Fruit fly (Drosophila melanogaster) whole organism, adult: Measurements from ENCODE around the gene Plzf.

Source experiments
- CG11617 ChIP-seq: fragments of 200-800 bp; sonication (Bioruptor generic); optimal IDR thresholded peaks from 2 replicates; lab custom pipeline; 2017; ENCODE audit warnings: mild to moderate bottlenecking, missing biosample characterization, missing genetic modification reagents, missing genetic modification characterization
- CG12768 ChIP-seq: fragments of 200-800 bp; sonication (Bioruptor generic); optimal IDR thresholded peaks from 2 replicates; lab custom pipeline; 2017; ENCODE audit warnings: missing biosample characterization, missing genetic modification characterization, mild to moderate bottlenecking, moderate library complexity, missing genetic modification reagents
- CG14711 ChIP-seq: fragments of 200-800 bp; sonication (Bioruptor generic); optimal IDR thresholded peaks from 2 replicates; lab custom pipeline; 2018; ENCODE audit warnings: missing biosample characterization, mild to moderate bottlenecking, missing genetic modification characterization, moderate library complexity
- CG1620 ChIP-seq: fragments of 200-800 bp; sonication (Bioruptor generic); optimal IDR thresholded peaks from 2 replicates; lab custom pipeline; 2016; ENCODE audit warnings: missing biosample characterization, missing genetic modification characterization
- CG33017 ChIP-seq: fragments of 200-800 bp; sonication (Bioruptor generic); optimal IDR thresholded peaks from 2 replicates; lab custom pipeline; 2018; ENCODE audit warnings: missing biosample characterization, mild to moderate bottlenecking, missing genetic modification characterization, moderate library complexity
- CG5204 ChIP-seq: fragments of 200-800 bp; sonication (Bioruptor generic); optimal IDR thresholded peaks from 2 replicates; lab custom pipeline; 2016; ENCODE audit warnings: missing biosample characterization, missing genetic modification characterization
- CG7045 ChIP-seq: fragments of 200-800 bp; sonication (Bioruptor generic); optimal IDR thresholded peaks from 2 replicates; lab custom pipeline; 2017; ENCODE audit warnings: missing biosample characterization, mild to moderate bottlenecking, missing genetic modification characterization
- CG7101 ChIP-seq: fragments of 200-800 bp; sonication (Bioruptor generic); optimal IDR thresholded peaks from 2 replicates; lab custom pipeline; 2018; ENCODE audit warnings: missing biosample characterization, mild to moderate bottlenecking, missing genetic modification characterization, moderate library complexity
- Clk ChIP-seq: fragments of 200-800 bp; sonication (Bioruptor generic); optimal IDR thresholded peaks from 2 replicates; lab custom pipeline; 2017; ENCODE audit warnings: missing biosample characterization, missing genetic modification characterization
- Crg-1 ChIP-seq: fragments of 200-800 bp; sonication (Bioruptor generic); optimal IDR thresholded peaks from 2 replicates; lab custom pipeline; 2016; ENCODE audit warnings: missing biosample characterization, missing genetic modification characterization
- Hr96 ChIP-seq: fragments of 200-800 bp; sonication (Bioruptor generic); optimal IDR thresholded peaks from 2 replicates; lab custom pipeline; 2016; ENCODE audit warnings: missing biosample characterization, missing genetic modification characterization
- Mnt ChIP-seq: fragments of 200-800 bp; sonication (Bioruptor generic); optimal IDR thresholded peaks from 2 replicates; lab custom pipeline; 2016; ENCODE audit warnings: missing biosample characterization, mild to moderate bottlenecking, missing genetic modification characterization
- bab1 ChIP-seq: fragments of 200-800 bp; sonication (Bioruptor generic); optimal IDR thresholded peaks from 3 replicates; lab custom pipeline; 2019; ENCODE audit warnings: missing biosample characterization, mild to moderate bottlenecking, missing genetic modification characterization, moderate library complexity
- cic ChIP-seq: fragments of 200-800 bp; sonication (Bioruptor generic); optimal IDR thresholded peaks from 2 replicates; lab custom pipeline; 2017; ENCODE audit warnings: missing biosample characterization, mild to moderate bottlenecking, missing genetic modification characterization, moderate library complexity
- cnc ChIP-seq, 2 experiments: fragments of >200 bp; optimal IDR thresholded peaks; 2 replicates each; lab custom pipeline; 2017
- kay ChIP-seq: fragments of 200-800 bp; sonication (Bioruptor generic); peaks from one replicate; lab custom pipeline; 2016; ENCODE audit warnings: missing biosample characterization, missing genetic modification characterization, borderline replicate concordance
- ovo ChIP-seq: fragments of 200-800 bp; sonication (Bioruptor generic); optimal IDR thresholded peaks from 2 replicates; lab custom pipeline; 2016; ENCODE audit warnings: missing biosample characterization, missing genetic modification characterization
- pad ChIP-seq: fragments of 200-800 bp; sonication (Bioruptor generic); optimal IDR thresholded peaks from 3 replicates; lab custom pipeline; 2017; ENCODE audit warnings: missing biosample characterization, missing genetic modification characterization, mild to moderate bottlenecking, moderate library complexity, missing genetic modification reagents
- tj ChIP-seq: fragments of 200-800 bp; sonication (Bioruptor generic); optimal IDR thresholded peaks from 3 replicates; lab custom pipeline; 2017; ENCODE audit warnings: missing biosample characterization, mild to moderate bottlenecking, missing genetic modification characterization, moderate library complexity
- toe ChIP-seq: fragments of 200-800 bp; sonication (Bioruptor generic); optimal IDR thresholded peaks from 2 replicates; lab custom pipeline; 2016; ENCODE audit warnings: missing biosample characterization, missing genetic modification characterization

The Plzf gene

dm6 chr2L:12010877-12011666, 37.6 kb downstream of the Plzf start:
- TF ChIP-seq CG11617 (GFP tag; lab: Kevin White, UChicago), result peak; percentile 88
- peak; percentile 81 for TF ChIP-seq bab1 (GFP tag; lab: Kevin White, UChicago)
- TF ChIP-seq toe (GFP tag; lab: Kevin White, UChicago), result peak; percentile 88
- peak; percentile 94 for TF ChIP-seq CG33017
- TF ChIP-seq CG7045, result peak; percentile 89
- TF ChIP-seq cnc (optimal IDR thresholded peaks at IDR 0.05; lab: Kevin White, UChicago), result peak; percentile 81 to 82
- TF ChIP-seq Mnt (GFP tag; lab: Kevin White, UChicago), result peak; percentile 66
- peak; percentile 33 for TF ChIP-seq cic (GFP tag; lab: Kevin White, UChicago)
- peak; percentile 85 for TF ChIP-seq CG12768 (GFP tag; lab: Kevin White, UChicago)
- TF ChIP-seq Crg-1 (GFP tag; lab: Kevin White, UChicago), result peak; percentile 71
- peak; percentile 93 for TF ChIP-seq CG7101 (tag; lab: Kevin White, UChicago)
- peak; percentile 81 for TF ChIP-seq CG14711 (tag; lab: Kevin White, UChicago)
- peak; percentile 93 for TF ChIP-seq CG5204 (GFP tag; lab: Kevin White, UChicago)
- TF ChIP-seq Hr96 (GFP tag; lab: Kevin White, UChicago), result peak; percentile 83
- TF ChIP-seq kay (GFP tag; lab: Kevin White, UChicago), result peak; percentile 99
- peak; percentile 87 for TF ChIP-seq Clk (GFP tag; lab: Kevin White, UChicago)
- TF ChIP-seq CG1620 (GFP tag; lab: Kevin White, UChicago), result peak; percentile 82
- peak; percentile 83 for TF ChIP-seq pad
- peak; percentile 55 for TF ChIP-seq ovo (GFP tag; lab: Kevin White, UChicago)
- TF ChIP-seq tj (GFP tag; lab: Kevin White, UChicago), result peak; percentile 62

- peak; percentile 99 for TF ChIP-seq ovo (GFP tag; lab: Kevin White, UChicago)
- peak; percentile 33 for TF ChIP-seq CG7101 (tag; lab: Kevin White, UChicago)
- no peak for TF ChIP-seq cnc (optimal IDR thresholded peaks at IDR 0.05; lab: Kevin White, UChicago)
- TF ChIP-seq Crg-1 (GFP tag; lab: Kevin White, UChicago), result peak; percentile 20
- peak; percentile 13 for TF ChIP-seq tj (GFP tag; lab: Kevin White, UChicago)
- TF ChIP-seq cic (GFP tag; lab: Kevin White, UChicago), result peak; percentile 89
- no peak for TF ChIP-seq Clk (GFP tag; lab: Kevin White, UChicago)
- peak; percentile 50 for TF ChIP-seq CG11617 (GFP tag; lab: Kevin White, UChicago)
- no peak for TF ChIP-seq CG5204 (GFP tag; lab: Kevin White, UChicago)
- TF ChIP-seq pad, result peak; percentile 85
- peak; percentile 88 for TF ChIP-seq Mnt (GFP tag; lab: Kevin White, UChicago)
- peak; percentile 46 for TF ChIP-seq toe (GFP tag; lab: Kevin White, UChicago)
- peak; percentile 54 for TF ChIP-seq bab1 (GFP tag; lab: Kevin White, UChicago)
- TF ChIP-seq kay (GFP tag; lab: Kevin White, UChicago), result no peak
- TF ChIP-seq CG12768 (GFP tag; lab: Kevin White, UChicago), result peak; percentile 88
- TF ChIP-seq CG1620 (GFP tag; lab: Kevin White, UChicago), result no peak
- TF ChIP-seq CG14711 (tag; lab: Kevin White, UChicago), result peak; percentile 59
- TF ChIP-seq CG7045, result no peak
- TF ChIP-seq CG33017, result no peak
- TF ChIP-seq Hr96 (GFP tag; lab: Kevin White, UChicago), result peak; percentile 65
Measured at dm6 chr2L:12010100-12010876, 38.4 kb downstream of the Plzf start.

- TF ChIP-seq cic (GFP tag; lab: Kevin White, UChicago) (no peak), kay (GFP tag; lab: Kevin White, UChicago) (peak; percentile 17)
Measured at dm6 chr2L:12007853-12008252, 40.9 kb downstream of the Plzf start, which contains the start of gene Rh5. TSS of gene Rh5 (plus strand) at chr2L:12008153.

- TF ChIP-seq Hr96 (GFP tag; lab: Kevin White, UChicago) (peak; percentile 87), Crg-1 (GFP tag; lab: Kevin White, UChicago) (peak; percentile 21), Clk (GFP tag; lab: Kevin White, UChicago) (peak; percentile 81), CG7045 (peak; percentile 70), CG33017 (peak; percentile 63), kay (GFP tag; lab: Kevin White, UChicago) (peak; percentile 95), Mnt (GFP tag; lab: Kevin White, UChicago) (peak; percentile 91), toe (GFP tag; lab: Kevin White, UChicago) (peak; percentile 73), CG5204 (GFP tag; lab: Kevin White, UChicago) (peak; percentile 11), cic (GFP tag; lab: Kevin White, UChicago) (peak; percentile 97), cnc (optimal IDR thresholded peaks at IDR 0.05; lab: Kevin White, UChicago) (no peak), CG7101 (tag; lab: Kevin White, UChicago) (peak; percentile 48), CG14711 (tag; lab: Kevin White, UChicago) (peak; percentile 55), CG1620 (GFP tag; lab: Kevin White, UChicago) (peak; percentile 57), tj (GFP tag; lab: Kevin White, UChicago) (peak; percentile 67), pad (peak; percentile 78), bab1 (GFP tag; lab: Kevin White, UChicago) (peak; percentile 92), CG11617 (GFP tag; lab: Kevin White, UChicago) (peak; percentile 69), ovo (GFP tag; lab: Kevin White, UChicago) (peak; percentile 88), CG12768 (GFP tag; lab: Kevin White, UChicago) (peak; percentile 91)
Measured at dm6 chr2L:12007331-12007791, 41.4 kb downstream of the Plzf start.
